Fruit fly (Drosophila melanogaster): Measurements from ENCODE around the gene CG43102.

CG43102 gene

DNA sequence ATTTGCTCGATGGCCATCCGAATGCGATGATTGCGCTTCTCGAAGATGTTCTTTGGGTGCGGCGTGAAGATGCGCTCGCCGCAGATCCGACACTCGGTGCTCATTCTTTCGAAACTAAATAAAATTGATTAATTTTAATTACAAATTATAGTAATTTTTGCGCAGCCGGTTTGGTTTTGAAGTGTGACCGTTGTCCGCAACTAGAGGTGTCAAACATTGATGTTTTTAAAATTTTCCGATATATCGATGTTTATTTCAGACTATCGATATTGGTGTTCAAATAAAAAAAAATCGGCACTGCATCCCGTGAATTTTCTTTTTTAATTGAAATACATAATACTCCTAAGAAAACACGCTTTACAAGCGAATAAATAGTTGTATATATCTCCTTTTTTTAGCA lies 14.7 kb upstream of the CG43102 start, which contains the start of gene Odj:
Odj (minus strand) TSS at position 209 of the 400 bp plus-strand sequence.
- TF ChIP-seq Hr83 (GFP tag; optimal IDR thresholded peaks at IDR 0.05; ENCODE audit: poor library complexity, severe bottlenecking) (peak; percentile 72), Dfd (GFP tag; optimal IDR thresholded peaks at IDR 0.05) (no peak), CG9705 (GFP tag; optimal IDR thresholded peaks at IDR 0.05) (no peak)

dm6 chr3R:17807035-17807606 lies 12.8 kb upstream of the CG43102 start, which contains the start of gene CG17801:
Gene CG17801, minus strand, starts transcription at chr3R:17807085.
- TF ChIP-seq ey (GFP tag; optimal IDR thresholded peaks at IDR 0.05), result no peak
- no peak for TF ChIP-seq sv (GFP tag; optimal IDR thresholded peaks at IDR 0.05)
- no peak for TF ChIP-seq rgr (GFP tag; optimal IDR thresholded peaks at IDR 0.05)

DNA sequence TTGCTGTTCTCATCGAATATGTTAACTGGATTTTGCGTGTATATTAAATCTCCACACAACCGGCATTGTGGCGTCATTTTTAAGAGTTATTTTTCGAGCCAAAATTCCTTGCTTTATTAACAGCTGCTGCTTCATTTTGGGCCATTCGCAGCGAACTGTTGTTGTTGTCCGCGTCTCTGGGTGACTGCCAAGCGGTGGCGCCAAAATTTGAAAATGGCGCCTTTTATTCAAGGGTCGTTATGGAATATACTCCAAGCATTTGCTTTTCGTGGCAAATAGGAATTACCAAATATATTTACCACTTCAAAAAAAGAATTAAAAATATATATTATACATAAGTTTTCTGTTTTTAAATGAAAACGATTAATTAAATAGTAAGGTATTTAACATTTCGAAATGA lies 10.8 kb upstream of the CG43102 start, which contains the start of gene Nnk:
Nnk (minus strand) TSS at position 158 of the 400 bp plus-strand sequence.
- TF ChIP-seq dsf (GFP tag; optimal IDR thresholded peaks at IDR 0.05; ENCODE audit: borderline replicate concordance) (no peak), jim (GFP tag; optimal IDR thresholded peaks at IDR 0.05) (no peak), Myc (optimal IDR thresholded peaks at IDR 0.05) (peak; percentile 34)

DNA sequence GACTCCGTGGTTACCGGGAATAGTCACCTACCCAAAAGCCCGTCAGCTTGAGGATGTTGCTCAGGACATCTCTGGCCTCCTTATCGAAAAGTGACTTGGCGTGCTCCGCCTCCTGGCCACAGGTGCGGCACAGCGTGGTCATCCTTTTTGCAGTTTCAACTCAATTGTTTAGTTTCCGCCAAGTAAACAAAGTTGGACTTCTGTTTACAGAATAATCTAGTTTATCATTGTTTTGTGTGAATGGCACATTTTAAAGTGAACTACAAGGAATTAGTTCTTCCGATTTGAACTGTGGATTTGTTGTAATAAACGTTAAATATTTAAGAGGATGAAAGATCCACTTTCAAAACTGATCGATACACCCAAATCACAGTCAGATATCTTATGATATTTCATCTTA lies 8.7 kb upstream of the CG43102 start, which contains the start of gene CG17806:
CG17806 (minus strand) TSS at position 236 of the 400 bp plus-strand sequence.
- no peak for TF ChIP-seq pan (optimal IDR thresholded peaks at IDR 0.05)
- peak; percentile 8 for TF ChIP-seq Myc (optimal IDR thresholded peaks at IDR 0.05)
- no peak for TF ChIP-seq ey (GFP tag; optimal IDR thresholded peaks at IDR 0.05)

- TF ChIP-seq CrebA (GFP tag; optimal IDR thresholded peaks at IDR 0.05; ENCODE audit: borderline replicate concordance), result no peak
- TF ChIP-seq Myc (optimal IDR thresholded peaks at IDR 0.05), result no peak
- TF ChIP-seq HLH106 (tag; optimal IDR thresholded peaks at IDR 0.05), result no peak
- TF ChIP-seq psq (GFP tag; optimal IDR thresholded peaks at IDR 0.05), result no peak
- no peak for TF ChIP-seq Hr83 (GFP tag; optimal IDR thresholded peaks at IDR 0.05; ENCODE audit: poor library complexity, severe bottlenecking)
- no peak for TF ChIP-seq Vsx2 (GFP tag; optimal IDR thresholded peaks at IDR 0.05; ENCODE audit: partially characterized antibody)
- TF ChIP-seq CG32264 (GFP tag; optimal IDR thresholded peaks at IDR 0.05), result no peak
- TF ChIP-seq Dif (GFP tag; optimal IDR thresholded peaks at IDR 0.05; ENCODE audit: partially characterized antibody), result no peak
- TF ChIP-seq Abd-B (GFP tag; optimal IDR thresholded peaks at IDR 0.05), result no peak
- TF ChIP-seq dl (GFP tag; optimal IDR thresholded peaks at IDR 0.05; ENCODE audit: insufficient read depth in 1 of 2, partially characterized antibody in 2 of 2), result no peak
- no peak for TF ChIP-seq OdsH (GFP tag; optimal IDR thresholded peaks at IDR 0.05)
- TF ChIP-seq Hr78 (GFP tag; optimal IDR thresholded peaks at IDR 0.05), result no peak
Observed at dm6 chr3R:17801264-17801663, 7.0 kb upstream of the CG43102 start, which contains the start of gene CG17803. Gene CG17803, minus strand, starts transcription at chr3R:17801512.

DNA sequence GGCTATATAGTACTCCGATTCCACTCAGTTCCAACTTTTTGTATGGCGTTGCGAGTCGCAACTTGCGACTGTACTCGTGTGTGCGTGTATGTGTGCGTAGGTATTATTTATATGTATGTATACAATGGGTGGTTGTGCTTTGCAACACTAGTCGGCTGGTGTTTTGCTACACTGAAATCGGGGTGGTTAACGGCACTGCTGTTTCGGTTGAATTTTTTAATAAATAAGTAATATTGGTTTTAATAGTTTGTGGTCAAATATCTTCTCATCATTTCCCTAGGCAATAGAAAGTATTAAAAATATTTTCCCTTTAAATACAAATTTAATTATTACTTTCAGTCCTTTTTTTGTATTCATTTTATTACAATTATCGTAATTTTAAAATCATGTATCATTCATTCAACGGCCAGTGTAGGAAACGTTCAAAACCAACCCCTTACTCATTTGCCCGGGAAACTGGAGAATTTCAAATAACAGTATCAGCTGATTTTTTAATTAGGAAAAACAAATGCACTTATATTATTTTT lies 4.0 kb upstream of the CG43102 start, which contains the start of gene CG7379:
CG7379 (minus strand) TSS at position 94 of the 527 bp plus-strand sequence.
- TF ChIP-seq pan (optimal IDR thresholded peaks at IDR 0.05), result no peak
- peak; percentile 42 for TF ChIP-seq Rel (GFP tag; optimal IDR thresholded peaks at IDR 0.05)
- TF ChIP-seq Rel (tag; optimal IDR thresholded peaks at IDR 0.05), result peak; percentile 53
- no peak for TF ChIP-seq usp (GFP tag; optimal IDR thresholded peaks at IDR 0.05)
- peak; percentile 80 for TF ChIP-seq Sp1 (GFP tag; optimal IDR thresholded peaks at IDR 0.05)
- TF ChIP-seq lola (GFP tag; optimal IDR thresholded peaks at IDR 0.05), result no peak
- no peak for TF ChIP-seq Dfd (GFP tag; optimal IDR thresholded peaks at IDR 0.05)
- peak; percentile 86 for TF ChIP-seq dsf (GFP tag; optimal IDR thresholded peaks at IDR 0.05; ENCODE audit: borderline replicate concordance)
- no peak for TF ChIP-seq dl (GFP tag; optimal IDR thresholded peaks at IDR 0.05; ENCODE audit: insufficient read depth in 1 of 2, partially characterized antibody in 2 of 2)
- TF ChIP-seq HLH106 (tag; optimal IDR thresholded peaks at IDR 0.05), result peak; percentile 79
- TF ChIP-seq brk (GFP tag; optimal IDR thresholded peaks at IDR 0.05), result no peak
- TF ChIP-seq N (GFP tag; optimal IDR thresholded peaks at IDR 0.05), result peak; percentile 38
- peak; percentile 90 for TF ChIP-seq br (GFP tag; optimal IDR thresholded peaks at IDR 0.05)
- peak; percentile 54 to 96 for TF ChIP-seq foxo (GFP tag; optimal IDR thresholded peaks at IDR 0.05)
- peak; percentile 94 for TF ChIP-seq rgr (GFP tag; optimal IDR thresholded peaks at IDR 0.05)
- TF ChIP-seq fru (GFP tag; optimal IDR thresholded peaks at IDR 0.05), result peak; percentile 91
- TF ChIP-seq Hr83 (GFP tag; optimal IDR thresholded peaks at IDR 0.05; ENCODE audit: poor library complexity, severe bottlenecking), result peak; percentile 97
- peak; percentile 80 for TF ChIP-seq Mio (GFP tag; optimal IDR thresholded peaks at IDR 0.05)
- peak; percentile 92 for TF ChIP-seq OdsH (GFP tag; optimal IDR thresholded peaks at IDR 0.05)
- peak; percentile 82 for TF ChIP-seq CG32264 (GFP tag; optimal IDR thresholded peaks at IDR 0.05)
- TF ChIP-seq woc (GFP tag; optimal IDR thresholded peaks at IDR 0.05), result peak; percentile 71
- TF ChIP-seq dmrt93B (GFP tag; optimal IDR thresholded peaks at IDR 0.05), result peak; percentile 86
- TF ChIP-seq Hnf4 (GFP tag; optimal IDR thresholded peaks at IDR 0.05), result peak; percentile 98
- TF ChIP-seq ey (GFP tag; optimal IDR thresholded peaks at IDR 0.05), result peak; percentile 84
- TF ChIP-seq jim (GFP tag; optimal IDR thresholded peaks at IDR 0.05), result peak; percentile 57
- peak; percentile 82 for TF ChIP-seq Myc (optimal IDR thresholded peaks at IDR 0.05)
- peak; percentile 95 for TF ChIP-seq h (GFP tag; optimal IDR thresholded peaks at IDR 0.05)
- peak; percentile 88 for TF ChIP-seq psq (GFP tag; optimal IDR thresholded peaks at IDR 0.05)
- peak; percentile 80 for TF ChIP-seq GATAd (GFP tag; optimal IDR thresholded peaks at IDR 0.05)
- no peak for TF ChIP-seq CrebA (GFP tag; optimal IDR thresholded peaks at IDR 0.05; ENCODE audit: borderline replicate concordance)
- no peak for TF ChIP-seq Vsx2 (GFP tag; optimal IDR thresholded peaks at IDR 0.05; ENCODE audit: partially characterized antibody)

Data from whole organism, wandering third instar larva.